In genomic region chr3L:13015823-13016465, dm6 we compare ENCODE assay signal across 1 fruit fly cellular context.
TF ChIP-seq lines count a peak whose summit lies in the region.

CG11267 (plus strand) TSS chr3L:13016050.

TF ChIP-seq in whole organism, embryonic, 481 proteins besides CTCF, POLR2A, EP300 and RAD21 (continued from another document and continues in another):
- TF ChIP-seq ATbp (GFP tag; optimal IDR thresholded peaks at IDR 0.05; lab: Kevin White, UChicago) = peak; percentile 74
- no peak for TF ChIP-seq vnd (GFP tag; IDR thresholded peaks at IDR 0.05; lab: Robert Waterston, UW; ENCODE audit: partially characterized antibody)
- peak; percentile 15 for TF ChIP-seq Lhr (GFP tag; optimal IDR thresholded peaks at IDR 0.05; lab: Kevin White, UChicago)
- TF ChIP-seq E2f2 (GFP tag; IDR thresholded peaks at IDR 0.05; lab: Robert Waterston, UW) = peak; percentile 60
- TF ChIP-seq HLHmδ (GFP tag; optimal IDR thresholded peaks at IDR 0.05; lab: Kevin White, UChicago) = no peak
- peak; percentile 89 for TF ChIP-seq ci (GFP tag; IDR thresholded peaks at IDR 0.05; lab: Robert Waterston, UW)
- TF ChIP-seq schlank (tag; optimal IDR thresholded peaks at IDR 0.05; lab: Kevin White, UChicago) = peak; percentile 78
- TF ChIP-seq Usf (GFP tag; optimal IDR thresholded peaks at IDR 0.05; lab: Kevin White, UChicago) = peak; percentile 48
- TF ChIP-seq pfk (GFP tag; optimal IDR thresholded peaks at IDR 0.05; lab: Kevin White, UChicago) = peak; percentile 27
- TF ChIP-seq CG2129 (GFP tag; IDR thresholded peaks at IDR 0.05; lab: Robert Waterston, UW; ENCODE audit: partially characterized antibody) = no peak
- TF ChIP-seq ro (GFP tag; IDR thresholded peaks at IDR 0.05; lab: Robert Waterston, UW) = peak; percentile 75
- no peak for TF ChIP-seq ato (GFP tag; IDR thresholded peaks at IDR 0.05; lab: Robert Waterston, UW; ENCODE audit: partially characterized antibody)
- TF ChIP-seq Eip74EF (GFP tag; optimal IDR thresholded peaks at IDR 0.05; lab: Kevin White, UChicago) = peak in 1 of 2 experiments; percentile 48
- peak; percentile 66 for TF ChIP-seq dati (GFP tag; IDR thresholded peaks at IDR 0.05; lab: Robert Waterston, UW)
- peak; percentile 67 for TF ChIP-seq CG9876 (GFP tag; optimal IDR thresholded peaks at IDR 0.05; lab: Kevin White, UChicago)
- TF ChIP-seq Med (GFP tag; lab: Kevin White, UChicago) = peak; percentile 98
- TF ChIP-seq stwl (tag; optimal IDR thresholded peaks at IDR 0.05; lab: Kevin White, UChicago) = peak; percentile 35
- TF ChIP-seq CG7987 (GFP tag; optimal IDR thresholded peaks at IDR 0.05; lab: Kevin White, UChicago) = peak; percentile 71
- TF ChIP-seq Neu2 (GFP tag; optimal IDR thresholded peaks at IDR 0.05; lab: Kevin White, UChicago; ENCODE audit: borderline replicate concordance) = no peak
- peak; percentile 91 for TF ChIP-seq Rx (GFP tag; IDR thresholded peaks at IDR 0.05; lab: Robert Waterston, UW)
- TF ChIP-seq Vsx1 (GFP tag; optimal IDR thresholded peaks at IDR 0.05; lab: Kevin White, UChicago) = peak; percentile 65
- peak; percentile 94 for TF ChIP-seq Ada2b (GFP tag; IDR thresholded peaks at IDR 0.05; lab: Robert Waterston, UW)
- TF ChIP-seq CG18262 (tag; optimal IDR thresholded peaks at IDR 0.05; lab: Kevin White, UChicago) = peak; percentile 79
- TF ChIP-seq zfh2 (GFP tag; optimal IDR thresholded peaks at IDR 0.05; lab: Kevin White, UChicago) = peak; percentile 80
- peak; percentile 78 for TF ChIP-seq D19A (tag; optimal IDR thresholded peaks at IDR 0.05; lab: Kevin White, UChicago)
- no peak for TF ChIP-seq CG15073 (GFP tag; optimal IDR thresholded peaks at IDR 0.05; lab: Kevin White, UChicago)
- peak; percentile 94 for TF ChIP-seq NFAT (GFP tag; IDR thresholded peaks at IDR 0.05; lab: Robert Waterston, UW)
- TF ChIP-seq CG7271 (tag; optimal IDR thresholded peaks at IDR 0.05; lab: Kevin White, UChicago) = no peak
- peak; percentile 81 for TF ChIP-seq scrt (GFP tag; optimal IDR thresholded peaks at IDR 0.05; lab: Kevin White, UChicago)
- TF ChIP-seq CG10565 (GFP tag; optimal IDR thresholded peaks at IDR 0.05; lab: Kevin White, UChicago) = peak; percentile 59
- TF ChIP-seq Adf1 (GFP tag; IDR thresholded peaks at IDR 0.05; lab: Robert Waterston, UW) = no peak
- TF ChIP-seq CG9817 (tag; optimal IDR thresholded peaks at IDR 0.05; lab: Kevin White, UChicago) = peak; percentile 82
- peak; percentile 64 for TF ChIP-seq lbe (GFP tag; optimal IDR thresholded peaks at IDR 0.05; lab: Kevin White, UChicago)
- TF ChIP-seq CG1792 (GFP tag; optimal IDR thresholded peaks at IDR 0.05; lab: Kevin White, UChicago) = peak; percentile 74
- peak in 1 of 2 experiments; percentile 88 for TF ChIP-seq eve (GFP tag; optimal IDR thresholded peaks at IDR 0.05; lab: Kevin White, UChicago)
- TF ChIP-seq CG2116 (GFP tag; optimal IDR thresholded peaks at IDR 0.05; lab: Kevin White, UChicago) = peak; percentile 49
- peak; percentile 90 for TF ChIP-seq mirr (GFP tag; optimal IDR thresholded peaks at IDR 0.05; lab: Kevin White, UChicago)
- peak; percentile 66 for TF ChIP-seq sr (GFP tag; IDR thresholded peaks at IDR 0.05; lab: Robert Waterston, UW)
- TF ChIP-seq CG14965 (GFP tag; optimal IDR thresholded peaks at IDR 0.05; lab: Kevin White, UChicago; ENCODE audit: borderline replicate concordance) = no peak
- TF ChIP-seq Camta (GFP tag; optimal IDR thresholded peaks at IDR 0.05; lab: Kevin White, UChicago) = peak; percentile 59
- peak; percentile 86 for TF ChIP-seq CG10654 (GFP tag; optimal IDR thresholded peaks at IDR 0.05; lab: Kevin White, UChicago)
- peak; percentile 73 for TF ChIP-seq chn (GFP tag; optimal IDR thresholded peaks at IDR 0.05; lab: Kevin White, UChicago)
- peak; percentile 63 for TF ChIP-seq gfzf (GFP tag; optimal IDR thresholded peaks at IDR 0.05; lab: Kevin White, UChicago)
- peak; percentile 69 for TF ChIP-seq CG13775 (GFP tag; optimal IDR thresholded peaks at IDR 0.05; lab: Kevin White, UChicago)
- TF ChIP-seq nmo (GFP tag; optimal IDR thresholded peaks at IDR 0.05; lab: Kevin White, UChicago) = peak; percentile 92
- TF ChIP-seq ken (GFP tag; IDR thresholded peaks at IDR 0.05; lab: Robert Waterston, UW) = peak; percentile 88
- peak; percentile 58 for TF ChIP-seq gsb-n (tag; optimal IDR thresholded peaks at IDR 0.05; lab: Kevin White, UChicago)
- TF ChIP-seq Spps (tag; optimal IDR thresholded peaks at IDR 0.05; lab: Kevin White, UChicago) = peak; percentile 63
- peak; percentile 79 for TF ChIP-seq CG14667 (GFP tag; IDR thresholded peaks at IDR 0.05; lab: Robert Waterston, UW)
- TF ChIP-seq CG1529 (GFP tag; optimal IDR thresholded peaks at IDR 0.05; lab: Kevin White, UChicago) = peak; percentile 60
- peak; percentile 83 for TF ChIP-seq CG2712 (tag; optimal IDR thresholded peaks at IDR 0.05; lab: Kevin White, UChicago)
- TF ChIP-seq HLH3B (GFP tag; IDR thresholded peaks at IDR 0.05; lab: Robert Waterston, UW) = peak; percentile 89
- peak; percentile 53 for TF ChIP-seq org-1 (GFP tag; optimal IDR thresholded peaks at IDR 0.05; lab: Kevin White, UChicago)
- TF ChIP-seq CG9215 (GFP tag; IDR thresholded peaks at IDR 0.05; lab: Robert Waterston, UW) = peak; percentile 72
- peak; percentile 47 for TF ChIP-seq CG2202 (tag; optimal IDR thresholded peaks at IDR 0.05; lab: Kevin White, UChicago)
- peak; percentile 52; the same call in 1 of the 3 replicates for TF ChIP-seq Optix (GFP tag; IDR thresholded peaks at IDR 0.05; lab: Robert Waterston, UW)
- peak; percentile 49 for TF ChIP-seq CG13123 (GFP tag; optimal IDR thresholded peaks at IDR 0.05; lab: Kevin White, UChicago)
- TF ChIP-seq Opbp (GFP tag; IDR thresholded peaks at IDR 0.05; lab: Robert Waterston, UW; ENCODE audit: partially characterized antibody) = 0 out of 3 replicates have a peak, but pooled peaks have one; percentile 35
- TF ChIP-seq peb (GFP tag; IDR thresholded peaks at IDR 0.05; lab: Robert Waterston, UW) = peak; percentile 73
- peak; percentile 75 for TF ChIP-seq eyg (GFP tag; optimal IDR thresholded peaks at IDR 0.05; lab: Kevin White, UChicago)
- TF ChIP-seq MTF-1 (GFP tag; optimal IDR thresholded peaks at IDR 0.05; lab: Kevin White, UChicago; ENCODE audit: borderline replicate concordance) = peak; percentile 71
- peak; percentile 36 for TF ChIP-seq CG9797 (GFP tag; optimal IDR thresholded peaks at IDR 0.05; lab: Kevin White, UChicago)
- TF ChIP-seq gsb (GFP tag; IDR thresholded peaks at IDR 0.05; lab: Robert Waterston, UW) = peak; percentile 82
- peak; percentile 44 for TF ChIP-seq nau (GFP tag; optimal IDR thresholded peaks at IDR 0.05; lab: Kevin White, UChicago)
- peak; percentile 88 for TF ChIP-seq dmrt99B (tag; optimal IDR thresholded peaks at IDR 0.05; lab: Kevin White, UChicago)
- peak; percentile 17 for TF ChIP-seq twi (tag; optimal IDR thresholded peaks at IDR 0.05; lab: Kevin White, UChicago)
- peak; percentile 86 for TF ChIP-seq CG1233 (GFP tag; optimal IDR thresholded peaks at IDR 0.05; lab: Kevin White, UChicago)
- no peak for TF ChIP-seq tll (GFP tag; optimal IDR thresholded peaks at IDR 0.05; lab: Kevin White, UChicago)
- TF ChIP-seq Gsc (GFP tag; IDR thresholded peaks at IDR 0.05; lab: Robert Waterston, UW) = no peak
- TF ChIP-seq ase (GFP tag; IDR thresholded peaks at IDR 0.05; lab: Robert Waterston, UW) = peak; percentile 94
- TF ChIP-seq luna (GFP tag; optimal IDR thresholded peaks at IDR 0.05; lab: Kevin White, UChicago) = peak; percentile 62
- no peak for TF ChIP-seq insv (GFP tag; optimal IDR thresholded peaks at IDR 0.05; lab: Kevin White, UChicago)
- TF ChIP-seq Chrac-16 (GFP tag; optimal IDR thresholded peaks at IDR 0.05; lab: Kevin White, UChicago) = peak; percentile 62
- no peak; the same call in 2 of the 3 replicates for TF ChIP-seq CG11560 (tag; IDR thresholded peaks at IDR 0.05; lab: Robert Waterston, UW)
- no peak for TF ChIP-seq hkb (optimal IDR thresholded peaks at IDR 0.05; lab: Kevin White, UChicago)
- peak; percentile 94 for TF ChIP-seq hkb (GFP tag; IDR thresholded peaks at IDR 0.05; lab: Robert Waterston, UW)
- peak; percentile 84 for TF ChIP-seq cwo (GFP tag; optimal IDR thresholded peaks at IDR 0.05; lab: Kevin White, UChicago)
- TF ChIP-seq Ets97D (GFP tag; optimal IDR thresholded peaks at IDR 0.05; lab: Kevin White, UChicago) = peak; percentile 70
- TF ChIP-seq CkIIα-i1 (GFP tag; IDR thresholded peaks at IDR 0.05; lab: Robert Waterston, UW) = peak; percentile 55; the same call in 1 of the 2 replicates
- peak; percentile 71 for TF ChIP-seq Nf-YC (tag; optimal IDR thresholded peaks at IDR 0.05; lab: Kevin White, UChicago)
- no peak for TF ChIP-seq hbn (GFP tag; IDR thresholded peaks at IDR 0.05; lab: Robert Waterston, UW; ENCODE audit: partially characterized antibody)
- TF ChIP-seq toy (GFP tag; IDR thresholded peaks at IDR 0.05; lab: Robert Waterston, UW) = peak; percentile 68; the same call in 1 of the 2 replicates
- peak; percentile 86 for TF ChIP-seq CG11695 (GFP tag; IDR thresholded peaks at IDR 0.05; lab: Robert Waterston, UW)
- TF ChIP-seq Max (GFP tag; optimal IDR thresholded peaks at IDR 0.05; lab: Kevin White, UChicago) = peak; percentile 84
- TF ChIP-seq seq (GFP tag; IDR thresholded peaks at IDR 0.05; lab: Robert Waterston, UW) = peak; percentile 82
- TF ChIP-seq klu (GFP tag; IDR thresholded peaks at IDR 0.05; lab: Robert Waterston, UW) = peak; percentile 81
- TF ChIP-seq CG8478 (optimal IDR thresholded peaks at IDR 0.05; lab: Kevin White, UChicago) = no peak
- no peak for TF ChIP-seq ftz-f1 (GFP tag; optimal IDR thresholded peaks at IDR 0.05; lab: Kevin White, UChicago)
- TF ChIP-seq CG12219 (GFP tag; optimal IDR thresholded peaks at IDR 0.05; lab: Kevin White, UChicago) = peak; percentile 81
- TF ChIP-seq CG12104 (GFP tag; optimal IDR thresholded peaks at IDR 0.05; lab: Kevin White, UChicago) = peak; percentile 85
- TF ChIP-seq CG3838 (GFP tag; optimal IDR thresholded peaks at IDR 0.05; lab: Kevin White, UChicago) = no peak
- TF ChIP-seq dm (GFP tag; optimal IDR thresholded peaks at IDR 0.05; lab: Kevin White, UChicago) = peak; percentile 43
- no peak for TF ChIP-seq unc-4 (GFP tag; IDR thresholded peaks at IDR 0.05; lab: Robert Waterston, UW; ENCODE audit: partially characterized antibody)
- TF ChIP-seq ems (GFP tag; optimal IDR thresholded peaks at IDR 0.05; lab: Kevin White, UChicago) = peak; percentile 73
- TF ChIP-seq CG13424 (tag; optimal IDR thresholded peaks at IDR 0.05; lab: Kevin White, UChicago) = peak; percentile 77
- TF ChIP-seq Atf3 (GFP tag; optimal IDR thresholded peaks at IDR 0.05; lab: Kevin White, UChicago) = peak; percentile 53
- TF ChIP-seq CG2889 (GFP tag; IDR thresholded peaks at IDR 0.05; lab: Robert Waterston, UW) = peak; percentile 69; the same call in 2 of the 3 replicates
- TF ChIP-seq sens (GFP tag; lab: Kevin White, UChicago) = peak; percentile 93
- peak; percentile 90 for TF ChIP-seq al (GFP tag; IDR thresholded peaks at IDR 0.05; lab: Robert Waterston, UW)
- peak; percentile 82 for TF ChIP-seq sim (GFP tag; IDR thresholded peaks at IDR 0.05; lab: Robert Waterston, UW)
- TF ChIP-seq HLH54F (GFP tag; optimal IDR thresholded peaks at IDR 0.05; lab: Kevin White, UChicago) = peak; percentile 65
- no peak for TF ChIP-seq mld (GFP tag; IDR thresholded peaks at IDR 0.05; lab: Robert Waterston, UW; ENCODE audit: partially characterized antibody)
- TF ChIP-seq gem (tag; optimal IDR thresholded peaks at IDR 0.05; lab: Kevin White, UChicago) = peak; percentile 89
- TF ChIP-seq Bdp1 (GFP tag; optimal IDR thresholded peaks at IDR 0.05; lab: Kevin White, UChicago) = peak; percentile 56
- peak; percentile 86 for TF ChIP-seq Ptx1 (GFP tag; IDR thresholded peaks at IDR 0.05; lab: Robert Waterston, UW)
- TF ChIP-seq lab (GFP tag; optimal IDR thresholded peaks at IDR 0.05; lab: Kevin White, UChicago) = peak; percentile 93
- TF ChIP-seq CG14014 (GFP tag; IDR thresholded peaks at IDR 0.05; lab: Robert Waterston, UW) = peak; percentile 95
- TF ChIP-seq hb (GFP tag; IDR thresholded peaks at IDR 0.05; lab: Robert Waterston, UW; ENCODE audit: partially characterized antibody) = no peak
- TF ChIP-seq corto (GFP tag; optimal IDR thresholded peaks at IDR 0.05; lab: Kevin White, UChicago) = peak; percentile 35
- peak; percentile 68 for TF ChIP-seq CG12155 (GFP tag; optimal IDR thresholded peaks at IDR 0.05; lab: Kevin White, UChicago)
- TF ChIP-seq CG9727 (GFP tag; optimal IDR thresholded peaks at IDR 0.05; lab: Kevin White, UChicago) = peak; percentile 82
- TF ChIP-seq ham (GFP tag; IDR thresholded peaks at IDR 0.05; lab: Robert Waterston, UW) = peak; percentile 57; the same call in 1 of the 2 replicates
- peak; percentile 89 for TF ChIP-seq Aef1 (GFP tag; IDR thresholded peaks at IDR 0.05; lab: Robert Waterston, UW)
- no peak for TF ChIP-seq lov (optimal IDR thresholded peaks at IDR 0.05; lab: Kevin White, UChicago)
- TF ChIP-seq lov (GFP tag; IDR thresholded peaks at IDR 0.05; lab: Robert Waterston, UW) = peak; percentile 83; the same call in 2 of the 3 replicates
- peak; percentile 75 for TF ChIP-seq CG10209 (GFP tag; optimal IDR thresholded peaks at IDR 0.05; lab: Kevin White, UChicago)
- peak; percentile 59 for TF ChIP-seq ssp (GFP tag; IDR thresholded peaks at IDR 0.05; lab: Robert Waterston, UW)
- peak; percentile 84 for TF ChIP-seq unpg (GFP tag; optimal IDR thresholded peaks at IDR 0.05; lab: Kevin White, UChicago)
- peak; percentile 83; the same call in 2 of the 3 replicates for TF ChIP-seq gce (GFP tag; IDR thresholded peaks at IDR 0.05; lab: Robert Waterston, UW)
- TF ChIP-seq CG11093 (GFP tag; IDR thresholded peaks at IDR 0.05; lab: Robert Waterston, UW) = peak; percentile 65; the same call in 1 of the 3 replicates
- TF ChIP-seq crol (GFP tag; IDR thresholded peaks at IDR 0.05; lab: Robert Waterston, UW) = 0 out of 2 replicates have a peak, but pooled peaks have one; percentile 14
- peak; percentile 27 for TF ChIP-seq disco-r (GFP tag; optimal IDR thresholded peaks at IDR 0.05; lab: Kevin White, UChicago)
- 0 out of 2 replicates have a peak, but pooled peaks have one; percentile 18 for TF ChIP-seq tna (GFP tag; IDR thresholded peaks at IDR 0.05; lab: Robert Waterston, UW; ENCODE audit: partially characterized antibody)
- TF ChIP-seq trem (tag; optimal IDR thresholded peaks at IDR 0.05; lab: Kevin White, UChicago) = peak; percentile 66
- peak; percentile 77 for TF ChIP-seq CG15514 (GFP tag; optimal IDR thresholded peaks at IDR 0.05; lab: Kevin White, UChicago)
- TF ChIP-seq Ets65A (GFP tag; lab: Kevin White, UChicago) = peak; percentile 98
- TF ChIP-seq Atf6 (GFP tag; IDR thresholded peaks at IDR 0.05; lab: Robert Waterston, UW) = peak; percentile 93
- TF ChIP-seq gt (GFP tag; IDR thresholded peaks at IDR 0.05; lab: Robert Waterston, UW) = peak; percentile 46; the same call in 1 of the 2 replicates
- TF ChIP-seq Drgx (GFP tag; IDR thresholded peaks at IDR 0.05; lab: Robert Waterston, UW) = peak; percentile 90
